Worm (Caenorhabditis elegans) whole organism, late embryonic: ENCODE measurements around the gene gbh-2.

Source experiments
- C08G9.2 ChIP-seq: sonication (generic microtip); optimal IDR thresholded peaks from 2 replicates; lab custom pipeline; 2016; ENCODE audit warnings: mild to moderate bottlenecking, missing genetic modification characterization, moderate library complexity, missing compliant biosample characterization
- F13H6.1 ChIP-seq: sonication (generic microtip); optimal IDR thresholded peaks from 2 replicates; lab custom pipeline; 2016; ENCODE audit warnings: missing genetic modification characterization, missing compliant biosample characterization
- Y22D7AL.16 ChIP-seq: sonication (generic microtip); optimal IDR thresholded peaks from 2 replicates; lab custom pipeline; 2016; ENCODE audit warnings: missing genetic modification characterization, missing compliant biosample characterization
- ama-1 ChIP-seq: fragments of 150-350 bp; optimal IDR thresholded peaks from 2 replicates; lab custom pipeline; 2014
- dve-1 ChIP-seq: sonication (generic microtip); optimal IDR thresholded peaks from 2 replicates; lab custom pipeline; 2017; ENCODE audit warnings: antibody characterized with exemption, mild to moderate bottlenecking, missing genetic modification characterization, missing compliant biosample characterization
- npax-4 ChIP-seq: sonication (generic microtip); optimal IDR thresholded peaks from 2 replicates; lab custom pipeline; 2016; ENCODE audit warnings: missing genetic modification characterization, missing compliant biosample characterization
- pros-1 ChIP-seq: fragments of 150-350 bp; optimal IDR thresholded peaks from 2 replicates; lab custom pipeline; 2014; ENCODE audit warnings: missing biosample characterization, missing genetic modification reagents, missing genetic modification characterization
- rnt-1 ChIP-seq: sonication (generic microtip); optimal IDR thresholded peaks from 2 replicates; lab custom pipeline; 2016; ENCODE audit warnings: missing genetic modification characterization, missing compliant biosample characterization
- sdc-2 ChIP-seq: sonication (generic microtip); optimal IDR thresholded peaks from 2 replicates; lab custom pipeline; 2016; ENCODE audit warnings: missing genotype, missing genetic modification characterization, missing compliant biosample characterization
- sox-4 ChIP-seq: sonication (generic microtip); optimal IDR thresholded peaks from 2 replicates; lab custom pipeline; 2017; ENCODE audit warnings: mild to moderate bottlenecking, missing genetic modification characterization, inconsistent platforms, missing compliant biosample characterization
- ztf-16 ChIP-seq: sonication (generic microtip); optimal IDR thresholded peaks from 2 replicates; lab custom pipeline; 2017; ENCODE audit warnings: missing genetic modification characterization, missing compliant biosample characterization

- TF ChIP-seq Y22D7AL.16: no peak
- TF ChIP-seq F13H6.1 (tag; lab: Kevin White, UChicago): no peak
- no peak for TF ChIP-seq rnt-1 (tag; lab: Kevin White, UChicago)
- no peak for TF ChIP-seq ama-1
- no peak for TF ChIP-seq npax-4 (tag; lab: Kevin White, UChicago)
- TF ChIP-seq ztf-16 (tag; lab: Kevin White, UChicago): no peak
- TF ChIP-seq sdc-2 (tag; lab: Kevin White, UChicago): no peak
- TF ChIP-seq sox-4 (tag; lab: Kevin White, UChicago): no peak
- no peak for TF ChIP-seq pros-1 (tag; lab: Kevin White, UChicago)
- no peak for TF ChIP-seq dve-1 (tag; lab: Kevin White, UChicago)
- TF ChIP-seq C08G9.2: no peak
These were observed 38.9 kb upstream of the gbh-2 start, which contains the start of gene cut-3 for ce11 chrII:8446731-8447130.
